Worm (Caenorhabditis elegans) whole organism, L4 larva: ENCODE results near the gene eif-2Balpha.

Experiments
- F37D6.2 ChIP-seq: sonication (generic microtip); optimal IDR thresholded peaks from 2 replicates; lab custom pipeline; 2016; ENCODE audit warnings: mild to moderate bottlenecking, missing genetic modification characterization, missing compliant biosample characterization
- R02D3.7 ChIP-seq: fragments of 150-350 bp; sonication (generic microtip); optimal IDR thresholded peaks from 3 replicates; lab custom pipeline; 2014; ENCODE audit warnings: missing biosample characterization, missing genetic modification characterization
- fkh-10 ChIP-seq: fragments of 150-350 bp; optimal IDR thresholded peaks from 2 replicates; lab custom pipeline; 2014; ENCODE audit warnings: missing biosample characterization, missing genetic modification reagents, missing genetic modification characterization
- lin-1 ChIP-seq: fragments of 200-800 bp; sonication (Bioruptor generic); IDR thresholded peaks from 2 replicates; pipeline ENCODE4 v1.3.6; 2022; ENCODE audit warnings: missing genetic modification reagents, missing genetic modification characterization, missing compliant biosample characterization
- lin-39 ChIP-seq: fragments of 150-350 bp; optimal IDR thresholded peaks from 2 replicates; lab custom pipeline; 2014; ENCODE audit warnings: missing biosample characterization, missing genetic modification reagents, missing genetic modification characterization
- nhr-111 ChIP-seq: fragments of 200-800 bp; sonication (Bioruptor generic); optimal IDR thresholded peaks from 2 replicates; lab custom pipeline; 2018; ENCODE audit warnings: mild to moderate bottlenecking, missing genetic modification characterization, missing compliant biosample characterization
- nhr-76 ChIP-seq: fragments of 150-350 bp; optimal IDR thresholded peaks from 2 replicates; lab custom pipeline; 2014; ENCODE audit warnings: missing biosample characterization, missing genetic modification characterization
- nhr-77 ChIP-seq: fragments of 150-350 bp; optimal IDR thresholded peaks from 2 replicates; lab custom pipeline; 2014; ENCODE audit warnings: missing biosample characterization, missing genetic modification characterization

DNA sequence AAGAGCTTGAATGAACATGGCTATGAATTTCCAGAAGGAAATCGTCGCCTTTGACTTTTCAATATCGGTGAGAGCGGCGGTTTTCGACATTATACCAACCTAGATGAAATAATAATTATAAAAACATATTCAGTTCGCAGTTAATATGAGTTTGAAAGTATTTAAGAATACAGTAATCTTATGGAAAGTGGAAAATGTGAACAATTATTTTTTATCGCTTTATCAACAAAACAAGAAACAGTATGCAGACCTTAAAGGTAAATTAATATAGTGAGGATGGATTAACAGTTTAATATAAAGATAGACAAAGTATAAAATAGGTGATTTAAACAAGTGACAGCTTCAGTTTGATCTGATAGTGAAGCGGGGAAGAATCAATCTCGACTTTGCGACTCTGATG, 15.5 kb downstream of the eif-2Balpha start, which contains the start of gene C48B4.6:
- TF ChIP-seq lin-39 (no peak), R02D3.7 (tag; lab: Kevin White, UChicago) (no peak), lin-1 (GFP tag; lab: Robert Waterston, UW) (no peak), F37D6.2 (no peak), nhr-76 (tag; lab: Kevin White, UChicago) (no peak), fkh-10 (GFP tag; lab: Kevin White, UChicago) (no peak), nhr-77 (tag; lab: Kevin White, UChicago) (no peak), nhr-111 (no peak)
